Worm (Caenorhabditis elegans): Measurements from ENCODE around the gene ugt-18.

DNA sequence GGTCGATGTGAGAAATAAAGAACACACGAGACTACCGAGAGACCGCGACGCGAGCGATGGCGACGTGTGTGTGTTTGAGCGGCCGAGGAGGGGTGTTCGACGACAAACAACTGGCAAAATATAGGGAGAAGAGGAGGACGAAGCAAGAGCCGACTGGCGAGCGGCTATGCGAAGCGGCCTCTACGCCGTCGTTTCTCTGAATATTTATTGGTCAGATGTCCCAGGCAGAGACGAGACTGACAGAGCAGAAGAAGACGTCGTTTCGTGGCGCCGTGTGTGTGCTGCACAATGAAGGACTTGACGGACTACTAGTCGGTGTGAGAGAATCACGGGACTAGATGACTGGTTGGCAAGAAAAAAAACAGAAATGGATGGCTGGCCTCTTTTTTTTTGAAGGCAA lies 905 bp upstream of the ugt-18 start:
- TF ChIP-seq ceh-48 (tag; optimal IDR thresholded peaks at IDR 0.05) (no peak), ama-1 (optimal IDR thresholded peaks at IDR 0.05) (no peak), sox-4 (tag; optimal IDR thresholded peaks at IDR 0.05) (no peak), pax-1 (tag; optimal IDR thresholded peaks at IDR 0.05) (no peak), ttx-3 (tag; optimal IDR thresholded peaks at IDR 0.05) (no peak)

All from whole organism, late embryonic.